Worm (Caenorhabditis elegans) whole organism, L4/young adult: ENCODE measurements around the gene C24H10.3.

Experiments
- W03F9.2 ChIP-seq: fragments of 150-350 bp; optimal IDR thresholded peaks from 2 replicates; lab custom pipeline; 2014; ENCODE audit warnings: missing biosample characterization, missing genetic modification characterization
- him-1 ChIP-seq: sonication (generic microtip); optimal IDR thresholded peaks from 2 replicates; lab custom pipeline; 2016; ENCODE audit warnings: missing genotype, missing genetic modification reagents, missing genetic modification characterization, missing compliant biosample characterization

DNA sequence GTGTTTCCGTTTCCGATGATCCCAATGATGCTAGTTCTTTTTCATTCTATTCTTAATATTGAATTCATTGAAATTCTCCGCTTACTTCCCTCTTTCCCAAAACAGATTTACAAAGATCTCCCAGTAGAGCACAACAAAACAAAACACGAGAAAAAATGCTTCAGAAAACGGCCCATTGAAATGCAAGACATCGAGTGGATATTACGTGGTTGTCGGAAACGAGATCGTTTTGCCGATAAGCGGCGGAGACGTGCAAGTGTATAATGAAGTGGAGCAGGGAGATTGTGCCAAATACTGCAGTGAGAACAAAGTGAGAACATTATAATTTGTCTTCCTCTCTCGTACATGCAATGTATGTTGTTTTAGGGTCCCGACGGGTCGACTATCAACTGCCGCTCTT, 34.4 kb upstream of the C24H10.3 start:
- TF ChIP-seq him-1 (tag; lab: Kevin White, UChicago) (no peak), W03F9.2 (tag; lab: Kevin White, UChicago) (no peak)
